Worm (Caenorhabditis elegans): ENCODE data around the gene wago-5.

The wago-5 gene

DNA sequence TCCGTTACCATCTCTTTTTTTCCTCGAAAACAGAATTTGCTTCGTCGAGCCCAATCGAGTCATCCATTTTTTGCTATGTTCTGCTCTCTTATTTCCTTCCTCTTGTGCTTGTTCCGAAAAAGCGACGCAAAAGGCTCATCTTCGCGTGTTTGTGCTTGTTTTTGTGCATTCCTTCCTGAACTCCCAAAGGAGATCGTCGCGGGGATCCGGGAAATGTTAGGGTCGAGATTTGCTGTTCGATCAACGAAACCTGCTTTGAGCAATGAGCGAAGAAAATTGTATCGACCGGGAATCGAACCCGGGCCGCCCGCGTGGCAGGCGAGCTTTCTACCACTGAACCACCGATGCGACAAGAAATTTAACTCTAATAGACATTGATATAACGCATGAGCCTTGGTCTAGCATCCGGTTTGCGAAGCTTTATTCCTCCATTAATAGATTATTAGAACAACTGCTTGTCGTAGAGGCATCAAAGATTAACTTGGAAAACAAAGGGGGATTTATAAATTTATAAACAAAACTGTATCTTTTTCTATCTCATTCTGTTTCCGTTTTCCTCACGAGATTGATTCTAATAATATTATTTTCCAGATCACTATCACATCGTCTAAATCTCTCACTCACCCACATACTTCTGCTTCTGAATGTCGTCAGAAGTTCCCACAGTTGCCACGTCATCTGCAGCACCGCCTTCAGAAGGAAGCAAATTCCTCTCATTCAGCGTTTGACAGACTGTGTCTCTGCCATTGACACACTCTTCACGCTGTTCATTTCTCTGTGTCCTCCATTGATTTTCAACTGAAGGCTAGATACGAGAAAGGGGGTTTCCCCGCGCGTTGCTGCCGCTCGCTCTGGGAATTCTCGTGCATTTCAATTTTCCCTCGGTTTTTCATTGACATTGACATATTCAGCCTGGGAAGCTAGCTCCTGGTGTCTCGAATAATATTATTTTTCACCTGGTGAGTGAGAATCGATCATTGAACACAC lies 33.1 kb downstream of the wago-5 start, which contains the start of gene K05F1.6 (continued):
- TF ChIP-seq mdt-29 (GFP tag; IDR thresholded peaks at IDR 0.05) (peak; percentile 76), saeg-2 (GFP tag; IDR thresholded peaks at IDR 0.05) (peak; percentile 81; the same call in 1 of the 2 replicates), nhr-76 (tag; optimal IDR thresholded peaks at IDR 0.05) (no peak), tag-97 (GFP tag; IDR thresholded peaks at IDR 0.05) (0 out of 2 replicates have a peak, but pooled peaks have one; percentile 28), ceh-62 (tag; optimal IDR thresholded peaks at IDR 0.05) (no peak), snpc-4 (tag; optimal IDR thresholded peaks at IDR 0.05) (no peak), R02D3.7 (tag; optimal IDR thresholded peaks at IDR 0.05) (no peak), nhr-41 (GFP tag; IDR thresholded peaks at IDR 0.05) (peak; percentile 81), lin-15B (tag; optimal IDR thresholded peaks at IDR 0.05) (no peak), nhr-48 (tag; optimal IDR thresholded peaks at IDR 0.05) (peak; percentile 46), lim-7 (GFP tag; IDR thresholded peaks at IDR 0.05) (peak; percentile 79), ctbp-1 (GFP tag; IDR thresholded peaks at IDR 0.05) (peak; percentile 66), zip-11 (GFP tag; IDR thresholded peaks at IDR 0.05) (0 out of 2 replicates have a peak, but pooled peaks have one; percentile 37), lin-39 (tag; optimal IDR thresholded peaks at IDR 0.05) (no peak), daf-12 (tag; optimal IDR thresholded peaks at IDR 0.05) (no peak), ceh-82 (tag; optimal IDR thresholded peaks at IDR 0.05) (no peak), nhr-77 (tag; optimal IDR thresholded peaks at IDR 0.05) (no peak), fos-1 (tag; optimal IDR thresholded peaks at IDR 0.05) (no peak), fkh-10 (GFP tag; optimal IDR thresholded peaks at IDR 0.05) (no peak), lin-1 (GFP tag; IDR thresholded peaks at IDR 0.05) (peak; percentile 82; the same call in 1 of the 2 replicates), nhr-11 (tag; optimal IDR thresholded peaks at IDR 0.05) (no peak), spr-1 (tag; optimal IDR thresholded peaks at IDR 0.05) (peak; percentile 70), egl-27 (tag; optimal IDR thresholded peaks at IDR 0.05) (no peak), nhr-111 (GFP tag; optimal IDR thresholded peaks at IDR 0.05) (peak; percentile 39), ZK337.2 (GFP tag; IDR thresholded peaks at IDR 0.05) (peak; percentile 56; the same call in 1 of the 2 replicates), daf-19 (GFP tag; conservative IDR thresholded peaks at IDR 0.05) (no peak), unc-130 (GFP tag; optimal IDR thresholded peaks at IDR 0.05) (peak; percentile 78), aha-1 (tag) (peak; percentile 96), Y5F2A.4 (GFP tag; optimal IDR thresholded peaks at IDR 0.05) (peak; percentile 83), ama-1 (optimal IDR thresholded peaks at IDR 0.05) (no peak), dmd-9 (GFP tag; IDR thresholded peaks at IDR 0.05) (peak; percentile 60; the same call in 1 of the 2 replicates), set-16 (GFP tag; IDR thresholded peaks at IDR 0.05) (no peak; the same call in none of the 2 replicates), F10B5.3 (tag; optimal IDR thresholded peaks at IDR 0.05) (no peak), dmd-6 (GFP tag; IDR thresholded peaks at IDR 0.05) (peak; percentile 60), madf-9 (GFP tag; conservative IDR thresholded peaks at IDR 0.05) (peak; percentile 38; the same call in 1 of the 2 replicates), F37D6.2 (tag; optimal IDR thresholded peaks at IDR 0.05) (peak; percentile 31), attf-4 (tag; optimal IDR thresholded peaks at IDR 0.05) (no peak), mxl-2 (GFP tag; conservative IDR thresholded peaks at IDR 0.05) (peak; percentile 61; the same call in 1 of the 2 replicates), dpl-1 (GFP tag; optimal IDR thresholded peaks at IDR 0.05) (peak; percentile 12), lin-38 (GFP tag; IDR thresholded peaks at IDR 0.05) (peak; percentile 79), lin-13 (GFP tag; optimal IDR thresholded peaks at IDR 0.05) (peak; percentile 65), ceh-20 (GFP tag; IDR thresholded peaks at IDR 0.05) (peak; percentile 66; the same call in 1 of the 2 replicates), ces-1 (GFP tag; optimal IDR thresholded peaks at IDR 0.05) (no peak), nhr-28 (tag; optimal IDR thresholded peaks at IDR 0.05) (no peak), lsy-2 (tag; optimal IDR thresholded peaks at IDR 0.05) (peak in 1 of 2 experiments; percentile 54), arid-1 (GFP tag; conservative IDR thresholded peaks at IDR 0.05) (peak; percentile 89), sdz-12 (GFP tag; optimal IDR thresholded peaks at IDR 0.05) (peak; percentile 71), lin-29 (GFP tag; IDR thresholded peaks at IDR 0.05) (no peak), madf-5 (GFP tag; IDR thresholded peaks at IDR 0.05) (0 out of 4 replicates have a peak, but pooled peaks have one; percentile 38 to 52)

Data from whole organism, L4 larva.